Fruit fly (Drosophila melanogaster) whole organism, prepupa: ENCODE data around the gene Rab39.
A peak's percentile ranks its signal among the peaks of the same experiment; 100 is the strongest.

Experiments used
- Blimp-1 ChIP-seq: fragments of 200-800 bp; sonication (Bioruptor generic); optimal IDR thresholded peaks from 3 replicates; lab custom pipeline; 2017; ENCODE audit warnings: missing biosample characterization, missing genetic modification characterization, mild to moderate bottlenecking, moderate library complexity, missing genetic modification reagents
- CG15336 ChIP-seq: fragments of 200-800 bp; sonication (Bioruptor generic); IDR thresholded peaks from 2 replicates; pipeline ENCODE4 v1.3.6; 2022; ENCODE audit warnings: missing biosample characterization, missing genetic modification characterization
- CG1621 ChIP-seq: fragments of 200-800 bp; sonication (Bioruptor generic); optimal IDR thresholded peaks from 3 replicates; lab custom pipeline; 2018; ENCODE audit warnings: missing biosample characterization, mild to moderate bottlenecking, missing genetic modification characterization
- CG3032 ChIP-seq: fragments of 200-800 bp; optimal IDR thresholded peaks from 2 replicates; lab custom pipeline; 2019; ENCODE audit warnings: missing biosample characterization, mild to moderate bottlenecking, missing genetic modification characterization, moderate library complexity
- CG31627 ChIP-seq: fragments of 200-800 bp; sonication (Bioruptor generic); optimal IDR thresholded peaks from 3 replicates; lab custom pipeline; 2016; ENCODE audit warnings: missing biosample characterization, missing genetic modification characterization
- CG32006 ChIP-seq: fragments of 200-800 bp; sonication (Bioruptor generic); optimal IDR thresholded peaks from 3 replicates; lab custom pipeline; 2017; ENCODE audit warnings: missing biosample characterization, mild to moderate bottlenecking, missing genetic modification characterization
- CG34406 ChIP-seq: fragments of 200-800 bp; sonication (Bioruptor generic); optimal IDR thresholded peaks from 3 replicates; lab custom pipeline; 2016; ENCODE audit warnings: missing biosample characterization, missing genetic modification characterization
- CG3919 ChIP-seq: fragments of 200-800 bp; sonication (Bioruptor generic); optimal IDR thresholded peaks from 3 replicates; lab custom pipeline; 2016; ENCODE audit warnings: missing biosample characterization, missing genetic modification characterization
- CG4318 ChIP-seq: fragments of 200-800 bp; sonication (Bioruptor generic); optimal IDR thresholded peaks from 3 replicates; lab custom pipeline; 2017; ENCODE audit warnings: missing biosample characterization, mild to moderate bottlenecking, missing genetic modification characterization
- CG6163 ChIP-seq: fragments of 200-800 bp; sonication (Bioruptor generic); IDR thresholded peaks from 3 replicates; pipeline ENCODE4 v1.3.6; 2022; ENCODE audit warnings: missing biosample characterization, missing genetic modification characterization
- CG6276 ChIP-seq: fragments of 200-800 bp; sonication (Bioruptor generic); optimal IDR thresholded peaks from 2 replicates; lab custom pipeline; 2017; ENCODE audit warnings: missing biosample characterization, mild to moderate bottlenecking, missing genetic modification characterization
- CG6792 ChIP-seq: fragments of 200-800 bp; sonication (Bioruptor generic); optimal IDR thresholded peaks from 3 replicates; lab custom pipeline; 2016; ENCODE audit warnings: missing biosample characterization, missing genetic modification characterization
- CG6808 ChIP-seq: fragments of 200-800 bp; sonication (Bioruptor generic); optimal IDR thresholded peaks from 3 replicates; lab custom pipeline; 2017; ENCODE audit warnings: missing biosample characterization, missing genetic modification characterization, mild to moderate bottlenecking, moderate library complexity, missing genetic modification reagents
- CG6854 ChIP-seq: fragments of 200-800 bp; sonication (Bioruptor generic); optimal IDR thresholded peaks from 2 replicates; lab custom pipeline; 2017; ENCODE audit warnings: missing biosample characterization, mild to moderate bottlenecking, missing genetic modification characterization
- CG7368 ChIP-seq: fragments of 200-800 bp; sonication (Bioruptor generic); optimal IDR thresholded peaks from 3 replicates; lab custom pipeline; 2016; ENCODE audit warnings: missing biosample characterization, missing genetic modification characterization
- CG8119 ChIP-seq: fragments of 200-800 bp; sonication (Bioruptor generic); IDR thresholded peaks from 3 replicates; pipeline ENCODE4 v1.3.6; 2022; ENCODE audit warnings: missing biosample characterization, missing genetic modification characterization
- CG8632 ChIP-seq: fragments of 200-800 bp; sonication (Bioruptor generic); optimal IDR thresholded peaks from 3 replicates; lab custom pipeline; 2016; ENCODE audit warnings: missing biosample characterization, missing genetic modification characterization
- CG9139 ChIP-seq: fragments of 200-800 bp; sonication (Bioruptor generic); optimal IDR thresholded peaks from 3 replicates; lab custom pipeline; 2017; ENCODE audit warnings: missing biosample characterization, mild to moderate bottlenecking, missing genetic modification characterization
- Eip75B ChIP-seq: fragments of 200-800 bp; sonication (Bioruptor generic); optimal IDR thresholded peaks from 3 replicates; lab custom pipeline; 2016; ENCODE audit warnings: missing biosample characterization, missing genetic modification characterization
- Eip78C ChIP-seq: fragments of 200-800 bp; sonication (Bioruptor generic); peaks from one replicate; lab custom pipeline; 2016; ENCODE audit warnings: missing biosample characterization, missing genetic modification characterization
- Eip93F ChIP-seq: fragments of 200-800 bp; sonication (Bioruptor generic); optimal IDR thresholded peaks from 2 replicates; lab custom pipeline; 2016; ENCODE audit warnings: missing biosample characterization, mild to moderate bottlenecking, missing genetic modification characterization
- Ets96B ChIP-seq: fragments of 200-800 bp; optimal IDR thresholded peaks from 2 replicates; lab custom pipeline; 2019; ENCODE audit warnings: missing biosample characterization, mild to moderate bottlenecking, missing genetic modification characterization, moderate library complexity
- Hr38 ChIP-seq: sonication (Bioruptor generic); optimal IDR thresholded peaks from 2 replicates; lab custom pipeline; 2016; ENCODE audit warnings: missing biosample characterization, missing genetic modification characterization
- Hr39 ChIP-seq: fragments of 200-800 bp; sonication (Bioruptor generic); optimal IDR thresholded peaks from 2 replicates; lab custom pipeline; 2016; ENCODE audit warnings: missing biosample characterization, missing genetic modification characterization
- Lpt ChIP-seq: fragments of 200-800 bp; sonication (Bioruptor generic); optimal IDR thresholded peaks from 3 replicates; lab custom pipeline; 2016; ENCODE audit warnings: missing biosample characterization, missing genetic modification characterization
- Met ChIP-seq: fragments of 200-800 bp; sonication (Bioruptor generic); optimal IDR thresholded peaks from 3 replicates; lab custom pipeline; 2016; ENCODE audit warnings: missing biosample characterization, missing genetic modification characterization
- OdsH ChIP-seq: fragments of 200-800 bp; sonication (Bioruptor generic); optimal IDR thresholded peaks from 3 replicates; lab custom pipeline; 2016; ENCODE audit warnings: missing biosample characterization, missing genetic modification characterization
- Smox ChIP-seq: fragments of 200-800 bp; sonication (Bioruptor generic); optimal IDR thresholded peaks from 3 replicates; lab custom pipeline; 2016; ENCODE audit warnings: missing biosample characterization, missing genetic modification characterization
- Sox102F ChIP-seq: fragments of 200-800 bp; sonication (Bioruptor generic); optimal IDR thresholded peaks from 2 replicates; lab custom pipeline; 2016; ENCODE audit warnings: missing biosample characterization, mild to moderate bottlenecking, missing genetic modification characterization
- Sox14 ChIP-seq: fragments of 200-800 bp; sonication (Bioruptor generic); optimal IDR thresholded peaks from 3 replicates; lab custom pipeline; 2016; ENCODE audit warnings: missing biosample characterization, missing genetic modification characterization
- Sox15 ChIP-seq: fragments of 200-800 bp; sonication (Bioruptor generic); optimal IDR thresholded peaks from 3 replicates; lab custom pipeline; 2016; ENCODE audit warnings: missing biosample characterization, missing genetic modification characterization
- achi ChIP-seq: fragments of 200-800 bp; sonication (Bioruptor generic); optimal IDR thresholded peaks from 3 replicates; lab custom pipeline; 2016; ENCODE audit warnings: missing biosample characterization, missing genetic modification characterization
- acj6 ChIP-seq: fragments of 200-800 bp; sonication (Bioruptor generic); optimal IDR thresholded peaks from 3 replicates; lab custom pipeline; 2016; ENCODE audit warnings: missing biosample characterization, missing genetic modification characterization
- cyc ChIP-seq: fragments of 200-800 bp; sonication (Bioruptor generic); optimal IDR thresholded peaks from 3 replicates; lab custom pipeline; 2016; ENCODE audit warnings: missing biosample characterization, missing genetic modification characterization
- dsx ChIP-seq: fragments of 200-800 bp; optimal IDR thresholded peaks from 3 replicates; lab custom pipeline; 2019; ENCODE audit warnings: missing biosample characterization, mild to moderate bottlenecking, missing genetic modification characterization, moderate library complexity; ENCODE audit not compliant: poor library complexity, severe bottlenecking
- esn ChIP-seq: fragments of 200-800 bp; sonication (Bioruptor generic); optimal IDR thresholded peaks from 2 replicates; lab custom pipeline; 2016; ENCODE audit warnings: missing biosample characterization, mild to moderate bottlenecking, missing genetic modification characterization, moderate library complexity
- fd59A ChIP-seq: fragments of 200-800 bp; sonication (Bioruptor generic); optimal IDR thresholded peaks from 2 replicates; lab custom pipeline; 2017; ENCODE audit warnings: missing biosample characterization, mild to moderate bottlenecking, missing genetic modification characterization, missing genetic modification reagents
- fd85E ChIP-seq: fragments of 200-800 bp; sonication (Bioruptor generic); optimal IDR thresholded peaks from 3 replicates; lab custom pipeline; 2016; ENCODE audit warnings: missing biosample characterization, missing genetic modification characterization
- fkh ChIP-seq: fragments of 200-800 bp; sonication (Bioruptor generic); optimal IDR thresholded peaks from 3 replicates; lab custom pipeline; 2017; ENCODE audit warnings: missing biosample characterization, mild to moderate bottlenecking, missing genetic modification characterization, moderate library complexity
- lz ChIP-seq: fragments of 200-800 bp; sonication (Bioruptor generic); optimal IDR thresholded peaks from 3 replicates; lab custom pipeline; 2016; ENCODE audit warnings: missing biosample characterization, missing genetic modification characterization
- net ChIP-seq: fragments of 200-800 bp; sonication (Bioruptor generic); optimal IDR thresholded peaks from 3 replicates; lab custom pipeline; 2016; ENCODE audit warnings: missing biosample characterization, missing genetic modification characterization
- pdm3 ChIP-seq: fragments of 200-800 bp; sonication (Bioruptor generic); optimal IDR thresholded peaks from 3 replicates; lab custom pipeline; 2016; ENCODE audit warnings: missing biosample characterization, missing genetic modification characterization
- salr ChIP-seq, 2 experiments: fragments of 200-800 bp; sonication (Bioruptor generic); optimal IDR thresholded peaks; 3 replicates each; lab custom pipeline; 2016 to 2018; ENCODE audit warnings: missing biosample characterization in 2 of 2, missing genetic modification characterization in 2 of 2, mild to moderate bottlenecking in 1 of 2
- spab ChIP-seq: fragments of 200-800 bp; sonication (Bioruptor generic); optimal IDR thresholded peaks from 2 replicates; lab custom pipeline; 2017; ENCODE audit warnings: missing biosample characterization, mild to moderate bottlenecking, missing genetic modification characterization, missing genetic modification reagents
- svp ChIP-seq: fragments of 200-800 bp; sonication (Bioruptor generic); peaks from one replicate; lab custom pipeline; 2016; ENCODE audit warnings: missing biosample characterization, missing genetic modification characterization
- topi ChIP-seq: fragments of 200-800 bp; sonication (Bioruptor generic); optimal IDR thresholded peaks from 3 replicates; lab custom pipeline; 2016; ENCODE audit warnings: missing biosample characterization, missing genetic modification characterization

The Rab39 gene

dm6 chrX:7691947-7692739, 42.6 kb upstream of the Rab39 start (continued):
- TF ChIP-seq Ets96B (tag; lab: Kevin White, UChicago) (peak; percentile 87), Hr39 (GFP tag; lab: Kevin White, UChicago) (peak; percentile 86), pdm3 (GFP tag; lab: Kevin White, UChicago) (peak; percentile 87), Eip93F (GFP tag; lab: Kevin White, UChicago) (peak; percentile 58), achi (peak; percentile 81), CG8119 (GFP tag; lab: Robert Waterston, UW) (peak; percentile 89), CG32006 (GFP tag; lab: Kevin White, UChicago) (peak; percentile 90), fd59A (GFP tag; lab: Kevin White, UChicago) (peak; percentile 61), fkh (GFP tag; lab: Kevin White, UChicago) (peak; percentile 1), Eip78C (peak; percentile 96), OdsH (GFP tag; lab: Kevin White, UChicago) (peak; percentile 84), Met (peak; percentile 93), CG8632 (GFP tag; lab: Kevin White, UChicago) (peak; percentile 84), svp (GFP tag; lab: Kevin White, UChicago) (peak; percentile 96), fd85E (GFP tag; lab: Kevin White, UChicago) (no peak), Sox102F (GFP tag; lab: Kevin White, UChicago) (peak; percentile 87), esn (GFP tag; lab: Kevin White, UChicago) (peak; percentile 92), CG7368 (GFP tag; lab: Kevin White, UChicago) (peak; percentile 65), Sox15 (GFP tag; lab: Kevin White, UChicago) (peak; percentile 70), CG15336 (GFP tag; lab: Robert Waterston, UW) (peak; percentile 88), CG31627 (GFP tag; lab: Kevin White, UChicago) (peak; percentile 82), topi (GFP tag; lab: Kevin White, UChicago) (peak; percentile 89), dsx (GFP tag; lab: Kevin White, UChicago) (peak; percentile 90), Sox14 (peak; percentile 77), lz (GFP tag; lab: Kevin White, UChicago) (peak; percentile 86)

dm6 chrX:7692740-7693064, 42.0 kb upstream of the Rab39 start:
- TF ChIP-seq Lpt (peak; percentile 27), svp (GFP tag; lab: Kevin White, UChicago) (peak; percentile 85), CG9139 (GFP tag; lab: Kevin White, UChicago) (no peak), CG32006 (GFP tag; lab: Kevin White, UChicago) (peak; percentile 75), CG4318 (GFP tag; lab: Kevin White, UChicago) (peak; percentile 35), CG3032 (tag; lab: Kevin White, UChicago) (peak; percentile 19), cyc (GFP tag; lab: Kevin White, UChicago) (peak; percentile 67), Ets96B (tag; lab: Kevin White, UChicago) (peak; percentile 57), salr (GFP tag; optimal IDR thresholded peaks at IDR 0.05; lab: Kevin White, UChicago) (peak in 1 of 2 experiments; percentile 47), lz (GFP tag; lab: Kevin White, UChicago) (peak; percentile 81), CG31627 (GFP tag; lab: Kevin White, UChicago) (peak; percentile 71), CG6808 (no peak), net (GFP tag; lab: Kevin White, UChicago) (peak; percentile 23), Blimp-1 (GFP tag; lab: Kevin White, UChicago) (no peak), Sox14 (peak; percentile 73), pdm3 (GFP tag; lab: Kevin White, UChicago) (peak; percentile 70), Hr38 (no peak), OdsH (GFP tag; lab: Kevin White, UChicago) (peak; percentile 80), Smox (GFP tag; lab: Kevin White, UChicago) (peak; percentile 55), Sox15 (GFP tag; lab: Kevin White, UChicago) (peak; percentile 45), CG6792 (GFP tag; lab: Kevin White, UChicago) (peak; percentile 61), spab (no peak), Eip78C (peak; percentile 89), CG6163 (GFP tag; lab: Robert Waterston, UW) (peak; percentile 89), Eip75B (peak; percentile 54), CG6276 (GFP tag; lab: Kevin White, UChicago) (no peak), fd85E (GFP tag; lab: Kevin White, UChicago) (no peak), CG6854 (GFP tag; lab: Kevin White, UChicago) (no peak), acj6 (peak; percentile 68), CG7368 (GFP tag; lab: Kevin White, UChicago) (peak; percentile 60), Hr39 (GFP tag; lab: Kevin White, UChicago) (peak; percentile 78), topi (GFP tag; lab: Kevin White, UChicago) (peak; percentile 75), CG15336 (GFP tag; lab: Robert Waterston, UW) (peak; percentile 80), Met (peak; percentile 86), CG34406 (peak; percentile 33), CG1621 (tag; lab: Kevin White, UChicago) (peak; percentile 12), CG3919 (GFP tag; lab: Kevin White, UChicago) (peak; percentile 71)
